Fruit fly (Drosophila melanogaster): ENCODE measurements around the gene Dhrs4.

Gene Dhrs4

DNA sequence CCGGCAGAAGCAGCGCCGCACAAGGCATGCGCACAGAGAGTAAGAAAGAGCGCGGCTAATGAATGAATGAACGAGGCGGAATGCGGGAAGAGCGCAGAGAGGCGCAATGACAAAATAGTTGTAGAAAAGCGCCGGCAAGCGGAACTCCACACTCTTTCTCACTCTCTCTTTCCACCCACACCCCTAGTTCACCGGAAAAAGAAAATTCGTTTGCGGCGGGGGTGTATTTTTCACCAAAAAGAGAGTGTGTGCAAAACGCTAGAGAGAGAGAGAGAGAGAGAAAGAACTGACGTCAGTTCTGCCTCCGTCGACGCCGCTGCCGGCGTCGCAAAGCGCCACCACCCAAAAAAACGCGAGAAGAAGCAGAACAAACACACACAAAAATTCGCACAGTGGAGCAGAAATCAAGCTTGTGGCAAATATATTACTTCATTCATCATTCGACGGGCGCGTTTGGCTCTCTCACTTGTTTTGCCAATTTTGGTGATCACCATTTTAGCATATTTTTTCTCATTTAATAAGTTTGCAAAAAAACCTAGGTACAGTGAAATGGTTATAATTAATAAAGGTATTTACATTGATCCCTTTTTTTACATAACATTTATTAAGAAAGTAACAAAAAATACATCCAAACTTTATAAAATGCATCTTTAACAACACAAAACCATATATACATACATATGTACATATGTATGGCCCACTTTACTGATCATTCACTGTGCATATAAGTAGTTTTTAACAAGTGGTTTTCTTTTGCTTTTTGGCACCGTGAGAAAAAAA lies 43.6 kb upstream of the Dhrs4 start:
- TF ChIP-seq CG14655 (GFP tag; optimal IDR thresholded peaks at IDR 0.05) (peak; percentile 17), Pif1A (GFP tag; optimal IDR thresholded peaks at IDR 0.05) (no peak), fd96Ca (GFP tag; IDR thresholded peaks at IDR 0.05) (0 out of 3 replicates have a peak, but pooled peaks have one; percentile 39), CG8159 (tag; optimal IDR thresholded peaks at IDR 0.05) (no peak), CG32121 (GFP tag; IDR thresholded peaks at IDR 0.05) (0 out of 2 replicates have a peak, but pooled peaks have one; percentile 8), Pif1B (GFP tag; optimal IDR thresholded peaks at IDR 0.05) (peak; percentile 5), CG12605 (GFP tag; IDR thresholded peaks at IDR 0.05) (0 out of 2 replicates have a peak, but pooled peaks have one; percentile 8), CG34367 (tag; optimal IDR thresholded peaks at IDR 0.05) (no peak), EcR (GFP tag; optimal IDR thresholded peaks at IDR 0.05) (no peak), rn (GFP tag; IDR thresholded peaks at IDR 0.05) (no peak), Ets98B (GFP tag; IDR thresholded peaks at IDR 0.05) (peak; percentile 40; the same call in 1 of the 2 replicates), CG4496 (GFP tag; IDR thresholded peaks at IDR 0.05) (peak; percentile 50; the same call in 1 of the 3 replicates), CG8301 (tag; optimal IDR thresholded peaks at IDR 0.05) (no peak)

DNA sequence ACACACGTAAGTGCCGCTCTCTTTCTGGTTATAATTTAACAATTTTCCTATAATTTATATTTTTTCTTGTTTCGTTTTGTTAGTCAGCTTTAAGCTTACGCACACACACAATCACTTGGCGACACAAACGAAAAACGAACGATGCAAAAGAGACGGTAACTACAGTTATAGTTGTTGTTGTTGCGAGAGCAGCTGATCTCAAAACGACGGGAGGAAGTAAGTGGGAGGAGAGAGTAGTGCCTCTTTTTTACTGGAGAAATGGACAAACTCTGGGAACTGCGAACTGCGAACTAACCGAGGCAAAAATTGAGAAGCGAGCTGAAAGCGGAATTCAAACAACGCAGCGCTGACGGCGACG lies 43.0 kb upstream of the Dhrs4 start:
- TF ChIP-seq CG8159 (tag; optimal IDR thresholded peaks at IDR 0.05) (peak; percentile 20), CG34367 (tag; optimal IDR thresholded peaks at IDR 0.05) (no peak), Pif1B (GFP tag; optimal IDR thresholded peaks at IDR 0.05) (no peak), CG8301 (tag; optimal IDR thresholded peaks at IDR 0.05) (no peak), CG10348 (GFP tag; IDR thresholded peaks at IDR 0.05) (no peak), CG13204 (GFP tag; optimal IDR thresholded peaks at IDR 0.05) (no peak), CG17806 (tag; optimal IDR thresholded peaks at IDR 0.05) (no peak), CG32121 (GFP tag; IDR thresholded peaks at IDR 0.05) (no peak), CG12605 (GFP tag; IDR thresholded peaks at IDR 0.05) (0 out of 2 replicates have a peak, but pooled peaks have one; percentile 7), CG14655 (GFP tag; optimal IDR thresholded peaks at IDR 0.05) (no peak), CG15710 (tag; optimal IDR thresholded peaks at IDR 0.05) (no peak), CG4496 (GFP tag; IDR thresholded peaks at IDR 0.05) (no peak; the same call in 2 of the 3 replicates), EcR (GFP tag; optimal IDR thresholded peaks at IDR 0.05) (peak; percentile 49), D1 (tag; optimal IDR thresholded peaks at IDR 0.05) (no peak), CG9948 (tag; optimal IDR thresholded peaks at IDR 0.05) (no peak), rn (GFP tag; IDR thresholded peaks at IDR 0.05) (no peak), gl (tag; optimal IDR thresholded peaks at IDR 0.05) (no peak), Snoo (tag; optimal IDR thresholded peaks at IDR 0.05) (no peak), Ets98B (GFP tag; IDR thresholded peaks at IDR 0.05) (no peak), fd96Ca (GFP tag; IDR thresholded peaks at IDR 0.05) (no peak), Pif1A (GFP tag; optimal IDR thresholded peaks at IDR 0.05) (peak; percentile 22)

DNA sequence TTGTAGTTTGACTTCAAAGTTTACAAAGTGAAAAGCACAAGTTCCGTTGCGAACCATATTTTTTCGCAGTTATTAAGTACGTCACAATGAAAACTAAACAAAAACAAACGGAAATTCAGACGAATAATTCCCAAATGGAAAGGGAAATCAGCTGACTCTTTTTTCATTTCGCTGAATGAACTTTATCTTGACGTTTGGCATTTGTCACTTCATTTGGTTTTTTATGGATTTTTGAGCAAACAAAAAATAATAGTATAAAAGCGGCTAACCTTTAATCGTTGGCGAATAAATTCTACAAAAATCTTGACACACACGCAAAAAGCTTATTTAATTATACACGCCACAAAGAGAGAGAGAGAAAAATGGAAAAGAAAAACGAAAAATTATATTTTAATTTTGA lies 42.2 kb upstream of the Dhrs4 start:
- no peak for TF ChIP-seq gl (tag; optimal IDR thresholded peaks at IDR 0.05)
- no peak for TF ChIP-seq CG4496 (GFP tag; IDR thresholded peaks at IDR 0.05)

DNA sequence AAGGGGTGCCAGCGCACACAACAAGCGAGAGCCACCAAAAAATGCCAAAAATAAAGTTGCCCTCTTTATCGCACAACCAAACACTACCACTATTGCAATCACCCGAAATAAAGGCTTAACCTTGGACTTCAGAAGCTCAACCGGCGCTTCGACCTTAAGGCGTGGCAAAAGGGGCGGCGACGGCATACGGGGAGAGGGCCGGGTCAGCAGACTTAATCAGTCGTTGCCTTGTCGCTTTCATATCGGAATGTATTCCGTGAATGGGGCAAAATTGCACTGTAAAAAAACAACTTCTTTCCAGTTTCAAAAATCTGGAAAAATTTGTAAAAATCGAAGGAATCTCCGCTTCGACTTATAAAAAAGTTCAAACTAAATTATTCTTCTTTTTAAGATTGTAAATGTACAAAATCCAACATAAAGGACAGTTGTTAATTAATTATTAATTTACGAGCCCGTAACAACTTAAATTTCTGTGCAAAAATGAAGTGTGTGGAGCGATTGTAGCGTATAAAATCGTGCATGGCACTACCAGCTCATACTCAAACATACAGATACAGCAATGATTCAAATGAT lies 41.6 kb upstream of the Dhrs4 start:
- peak; percentile 18 for TF ChIP-seq CG8301 (tag; optimal IDR thresholded peaks at IDR 0.05)
- TF ChIP-seq rn (GFP tag; IDR thresholded peaks at IDR 0.05): no peak
- TF ChIP-seq CG15710 (tag; optimal IDR thresholded peaks at IDR 0.05): peak; percentile 20
- peak; percentile 49 for TF ChIP-seq Snoo (tag; optimal IDR thresholded peaks at IDR 0.05)
- TF ChIP-seq CG34367 (tag; optimal IDR thresholded peaks at IDR 0.05): peak; percentile 1
- no peak for TF ChIP-seq CG9948 (tag; optimal IDR thresholded peaks at IDR 0.05)
- TF ChIP-seq CG12605 (GFP tag; IDR thresholded peaks at IDR 0.05): no peak
- no peak for TF ChIP-seq Pif1B (GFP tag; optimal IDR thresholded peaks at IDR 0.05)
- no peak for TF ChIP-seq CG10348 (GFP tag; IDR thresholded peaks at IDR 0.05)
- TF ChIP-seq CG14655 (GFP tag; optimal IDR thresholded peaks at IDR 0.05): no peak
- no peak for TF ChIP-seq gl (tag; optimal IDR thresholded peaks at IDR 0.05)
- no peak for TF ChIP-seq Ets98B (GFP tag; IDR thresholded peaks at IDR 0.05)
- TF ChIP-seq CG13204 (GFP tag; optimal IDR thresholded peaks at IDR 0.05): no peak
- no peak for TF ChIP-seq fd96Ca (GFP tag; IDR thresholded peaks at IDR 0.05)
- TF ChIP-seq CG32121 (GFP tag; IDR thresholded peaks at IDR 0.05): no peak
- no peak for TF ChIP-seq D1 (tag; optimal IDR thresholded peaks at IDR 0.05)
- TF ChIP-seq CG8159 (tag; optimal IDR thresholded peaks at IDR 0.05): peak; percentile 40
- TF ChIP-seq Pif1A (GFP tag; optimal IDR thresholded peaks at IDR 0.05): peak; percentile 18
- TF ChIP-seq EcR (GFP tag; optimal IDR thresholded peaks at IDR 0.05): peak; percentile 47
- no peak for TF ChIP-seq CG4496 (GFP tag; IDR thresholded peaks at IDR 0.05)
- TF ChIP-seq CG17806 (tag; optimal IDR thresholded peaks at IDR 0.05): peak; percentile 13

DNA sequence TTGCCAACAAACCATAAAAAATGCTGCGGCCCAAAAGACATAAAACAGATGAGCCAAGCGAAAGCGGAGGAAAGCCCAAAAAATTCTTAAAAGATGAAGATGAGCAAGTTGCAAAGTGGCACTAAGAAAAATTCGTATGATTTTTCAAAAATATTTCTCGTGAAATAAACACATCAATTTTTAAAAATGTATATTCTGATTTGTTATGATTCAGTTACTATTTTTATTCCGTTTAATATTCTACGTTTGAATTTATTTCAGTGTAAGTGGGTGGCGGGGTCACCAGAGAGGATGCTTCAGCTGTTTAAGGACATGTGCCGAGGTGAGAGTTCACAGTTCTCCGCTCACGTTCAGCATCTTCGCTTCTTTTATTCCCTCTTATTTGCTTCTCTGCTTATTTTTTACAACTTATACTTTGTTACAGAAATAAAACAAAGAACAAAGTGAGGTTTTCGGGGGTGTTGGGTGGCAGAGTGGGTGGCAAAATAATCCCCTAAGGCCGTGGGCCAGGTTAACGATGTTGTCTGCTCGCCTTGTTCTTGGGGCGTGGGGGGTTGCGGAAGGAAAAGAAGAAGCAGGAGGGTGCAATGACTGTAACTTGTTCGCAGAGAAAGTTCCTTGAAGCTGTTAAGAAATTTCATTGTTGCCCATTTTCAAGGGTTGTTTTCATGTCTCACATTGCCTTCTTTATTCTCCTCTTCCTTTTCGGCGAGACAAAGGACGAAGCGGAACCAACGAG lies 41.0 kb upstream of the Dhrs4 start:
- TF ChIP-seq CG4496 (GFP tag; IDR thresholded peaks at IDR 0.05) (peak; percentile 40; the same call in 1 of the 3 replicates), CG17806 (tag; optimal IDR thresholded peaks at IDR 0.05) (peak; percentile 28), CG8159 (tag; optimal IDR thresholded peaks at IDR 0.05) (peak; percentile 52), Pif1A (GFP tag; optimal IDR thresholded peaks at IDR 0.05) (peak; percentile 30), CG14655 (GFP tag; optimal IDR thresholded peaks at IDR 0.05) (peak; percentile 18), CG15710 (tag; optimal IDR thresholded peaks at IDR 0.05) (peak; percentile 21), CG10348 (GFP tag; IDR thresholded peaks at IDR 0.05) (no peak), Snoo (tag; optimal IDR thresholded peaks at IDR 0.05) (peak; percentile 11), CG8301 (tag; optimal IDR thresholded peaks at IDR 0.05) (peak; percentile 16), Pif1B (GFP tag; optimal IDR thresholded peaks at IDR 0.05) (no peak), CG9948 (tag; optimal IDR thresholded peaks at IDR 0.05) (peak; percentile 17), rn (GFP tag; IDR thresholded peaks at IDR 0.05) (no peak)

All from whole organism, pupa.